Fruit fly (Drosophila melanogaster): Measurements from ENCODE around the gene CG9921.

The CG9921 gene

DNA sequence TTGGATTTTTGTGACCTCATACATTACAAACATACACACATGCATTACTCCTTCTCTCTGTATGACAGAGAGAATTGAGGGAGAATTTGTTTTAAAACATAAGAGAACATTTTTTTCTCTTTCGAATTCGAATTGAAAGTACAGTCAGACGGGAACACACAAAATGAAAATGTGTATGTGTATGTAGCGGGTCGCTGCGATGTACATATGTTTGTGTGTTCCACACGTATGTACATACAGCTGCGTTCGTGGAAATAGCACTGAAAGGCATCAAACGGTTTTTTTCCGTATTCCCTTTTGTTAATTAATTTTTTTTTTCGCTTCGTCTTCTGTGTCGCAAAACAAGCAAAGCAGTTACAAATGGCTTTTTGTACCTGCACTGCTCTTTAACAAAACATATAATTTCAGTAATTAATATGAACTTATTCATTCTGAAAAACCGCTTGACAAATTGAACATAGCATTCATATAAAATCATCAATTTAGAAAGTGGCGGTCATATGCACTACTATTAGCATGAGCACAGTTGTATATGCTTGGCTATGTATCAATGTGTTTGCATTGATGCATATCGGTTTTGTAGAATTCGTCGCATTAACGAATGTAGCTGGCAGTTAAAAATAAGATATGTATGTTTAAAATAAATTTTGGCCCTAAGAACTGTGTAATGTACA is 648 bp downstream of the CG9921 start (continued):
- TF ChIP-seq CG18262 (tag; optimal IDR thresholded peaks at IDR 0.05) (peak; percentile 98), amos (GFP tag; IDR thresholded peaks at IDR 0.05; ENCODE audit: partially characterized antibody) (no peak), fd64A (GFP tag; optimal IDR thresholded peaks at IDR 0.05) (peak; percentile 93), CG12769 (tag; optimal IDR thresholded peaks at IDR 0.05) (peak; percentile 93), klu (GFP tag; IDR thresholded peaks at IDR 0.05) (peak; percentile 84), jumu (GFP tag; optimal IDR thresholded peaks at IDR 0.05) (peak; percentile 95), trh (GFP tag; optimal IDR thresholded peaks at IDR 0.05) (peak; percentile 76), D19B (GFP tag; optimal IDR thresholded peaks at IDR 0.05) (peak; percentile 91), Awh (GFP tag; IDR thresholded peaks at IDR 0.05) (peak; percentile 86), HmgD (GFP tag; optimal IDR thresholded peaks at IDR 0.05) (peak; percentile 88), nerfin-1 (tag; optimal IDR thresholded peaks at IDR 0.05) (peak; percentile 95), lola (GFP tag; optimal IDR thresholded peaks at IDR 0.05) (peak in 1 of 3 experiments; percentile 97), ci (GFP tag; IDR thresholded peaks at IDR 0.05) (peak; percentile 88), tap (tag; optimal IDR thresholded peaks at IDR 0.05) (peak; percentile 94), ham (GFP tag; IDR thresholded peaks at IDR 0.05) (peak; percentile 75), vnd (GFP tag; IDR thresholded peaks at IDR 0.05; ENCODE audit: partially characterized antibody) (no peak), CG31441 (GFP tag; IDR thresholded peaks at IDR 0.05) (peak; percentile 97), sens-2 (GFP tag; IDR thresholded peaks at IDR 0.05) (peak; percentile 82), CG7357 (GFP tag; IDR thresholded peaks at IDR 0.05) (peak; percentile 85), CG11723 (GFP tag; optimal IDR thresholded peaks at IDR 0.05) (peak; percentile 94), ind (GFP tag; optimal IDR thresholded peaks at IDR 0.05) (peak; percentile 94), CG4282 (GFP tag; optimal IDR thresholded peaks at IDR 0.05) (peak; percentile 70), CG14441 (GFP tag; IDR thresholded peaks at IDR 0.05) (peak; percentile 92), CG12104 (GFP tag; optimal IDR thresholded peaks at IDR 0.05) (peak; percentile 94), tna (GFP tag; IDR thresholded peaks at IDR 0.05; ENCODE audit: partially characterized antibody) (no peak), ac (GFP tag; optimal IDR thresholded peaks at IDR 0.05) (peak; percentile 88), Hmx (GFP tag; optimal IDR thresholded peaks at IDR 0.05) (peak; percentile 88), Camta (GFP tag; optimal IDR thresholded peaks at IDR 0.05) (peak; percentile 96), CG32532 (GFP tag; IDR thresholded peaks at IDR 0.05) (peak; percentile 90), GATAe (GFP tag; conservative IDR thresholded peaks at IDR 0.05) (peak; percentile 60), CG2116 (GFP tag; optimal IDR thresholded peaks at IDR 0.05) (peak; percentile 77), Nf-YA (GFP tag; IDR thresholded peaks at IDR 0.05) (peak; percentile 86), CG8388 (GFP tag; optimal IDR thresholded peaks at IDR 0.05) (peak; percentile 96), crp (GFP tag; optimal IDR thresholded peaks at IDR 0.05) (peak in 1 of 2 experiments; percentile 65), Dfd (GFP tag; optimal IDR thresholded peaks at IDR 0.05) (no peak), CG34422 (GFP tag; IDR thresholded peaks at IDR 0.05) (peak; percentile 91), tgo (GFP tag; IDR thresholded peaks at IDR 0.05) (peak; percentile 92), CG7928 (GFP tag; optimal IDR thresholded peaks at IDR 0.05) (peak; percentile 74), slbo (GFP tag; IDR thresholded peaks at IDR 0.05) (peak; percentile 90), wek (GFP tag; optimal IDR thresholded peaks at IDR 0.05) (peak; percentile 84), hth (optimal IDR thresholded peaks at IDR 0.05) (no peak), H2.0 (GFP tag; IDR thresholded peaks at IDR 0.05) (peak; percentile 79), bsh (GFP tag; optimal IDR thresholded peaks at IDR 0.05) (peak; percentile 92 to 97), CG10462 (GFP tag; optimal IDR thresholded peaks at IDR 0.05) (peak; percentile 88), HmgZ (tag; optimal IDR thresholded peaks at IDR 0.05) (peak; percentile 97), Fer1 (GFP tag; optimal IDR thresholded peaks at IDR 0.05) (peak; percentile 97), dm (GFP tag; optimal IDR thresholded peaks at IDR 0.05) (peak; percentile 90), BEAF-32 (GFP tag; optimal IDR thresholded peaks at IDR 0.05) (peak; percentile 25), Doc2 (GFP tag; IDR thresholded peaks at IDR 0.05) (no peak), MBD-R2 (GFP tag; IDR thresholded peaks at IDR 0.05) (peak; percentile 74; the same call in 1 of the 2 replicates)
